Fruit fly (Drosophila melanogaster) whole organism, prepupa: Measurements from ENCODE around the gene CG4161.

ENCODE experiments used
- Blimp-1 ChIP-seq: fragments of 200-800 bp; sonication (Bioruptor generic); optimal IDR thresholded peaks from 3 replicates; lab custom pipeline; 2017; ENCODE audit warnings: missing biosample characterization, missing genetic modification characterization, mild to moderate bottlenecking, moderate library complexity, missing genetic modification reagents
- CG10631 ChIP-seq: fragments of 200-800 bp; sonication (Bioruptor generic); optimal IDR thresholded peaks from 2 replicates; lab custom pipeline; 2016; ENCODE audit warnings: missing biosample characterization, missing genetic modification characterization
- CG10669 ChIP-seq: fragments of 200-800 bp; sonication (Bioruptor generic); optimal IDR thresholded peaks from 3 replicates; lab custom pipeline; 2018; ENCODE audit warnings: missing biosample characterization, mild to moderate bottlenecking, missing genetic modification characterization, moderate library complexity
- CG11294 ChIP-seq: fragments of 200-800 bp; sonication (Bioruptor generic); IDR thresholded peaks from 2 replicates; pipeline ENCODE4 v1.3.6; 2022; ENCODE audit warnings: missing biosample characterization, missing genetic modification characterization
- CG11762 ChIP-seq: fragments of 200-800 bp; sonication (Bioruptor generic); optimal IDR thresholded peaks from 3 replicates; lab custom pipeline; 2016; ENCODE audit warnings: missing biosample characterization, missing genetic modification characterization; ENCODE audit not compliant: insufficient read depth
- CG11902 ChIP-seq: fragments of 200-800 bp; sonication (Bioruptor generic); optimal IDR thresholded peaks from 3 replicates; lab custom pipeline; 2016; ENCODE audit warnings: missing biosample characterization, missing genetic modification characterization
- CG15336 ChIP-seq: fragments of 200-800 bp; sonication (Bioruptor generic); IDR thresholded peaks from 2 replicates; pipeline ENCODE4 v1.3.6; 2022; ENCODE audit warnings: missing biosample characterization, missing genetic modification characterization
- CG1621 ChIP-seq: fragments of 200-800 bp; sonication (Bioruptor generic); optimal IDR thresholded peaks from 3 replicates; lab custom pipeline; 2018; ENCODE audit warnings: missing biosample characterization, mild to moderate bottlenecking, missing genetic modification characterization
- CG16779 ChIP-seq: fragments of 200-800 bp; sonication (Bioruptor generic); optimal IDR thresholded peaks from 3 replicates; lab custom pipeline; 2017; ENCODE audit warnings: missing biosample characterization, mild to moderate bottlenecking, missing genetic modification characterization
- CG3032 ChIP-seq: fragments of 200-800 bp; optimal IDR thresholded peaks from 2 replicates; lab custom pipeline; 2019; ENCODE audit warnings: missing biosample characterization, mild to moderate bottlenecking, missing genetic modification characterization, moderate library complexity
- CG32006 ChIP-seq: fragments of 200-800 bp; sonication (Bioruptor generic); optimal IDR thresholded peaks from 3 replicates; lab custom pipeline; 2017; ENCODE audit warnings: missing biosample characterization, mild to moderate bottlenecking, missing genetic modification characterization
- CG3919 ChIP-seq: fragments of 200-800 bp; sonication (Bioruptor generic); optimal IDR thresholded peaks from 3 replicates; lab custom pipeline; 2016; ENCODE audit warnings: missing biosample characterization, missing genetic modification characterization
- CG4318 ChIP-seq: fragments of 200-800 bp; sonication (Bioruptor generic); optimal IDR thresholded peaks from 3 replicates; lab custom pipeline; 2017; ENCODE audit warnings: missing biosample characterization, mild to moderate bottlenecking, missing genetic modification characterization
- CG6163 ChIP-seq: fragments of 200-800 bp; sonication (Bioruptor generic); IDR thresholded peaks from 3 replicates; pipeline ENCODE4 v1.3.6; 2022; ENCODE audit warnings: missing biosample characterization, missing genetic modification characterization
- CG6792 ChIP-seq: fragments of 200-800 bp; sonication (Bioruptor generic); optimal IDR thresholded peaks from 3 replicates; lab custom pipeline; 2016; ENCODE audit warnings: missing biosample characterization, missing genetic modification characterization
- CG6808 ChIP-seq: fragments of 200-800 bp; sonication (Bioruptor generic); optimal IDR thresholded peaks from 3 replicates; lab custom pipeline; 2017; ENCODE audit warnings: missing biosample characterization, missing genetic modification characterization, mild to moderate bottlenecking, moderate library complexity, missing genetic modification reagents
- CG6854 ChIP-seq: fragments of 200-800 bp; sonication (Bioruptor generic); optimal IDR thresholded peaks from 2 replicates; lab custom pipeline; 2017; ENCODE audit warnings: missing biosample characterization, mild to moderate bottlenecking, missing genetic modification characterization
- CG7368 ChIP-seq: fragments of 200-800 bp; sonication (Bioruptor generic); optimal IDR thresholded peaks from 3 replicates; lab custom pipeline; 2016; ENCODE audit warnings: missing biosample characterization, missing genetic modification characterization
- CG8119 ChIP-seq: fragments of 200-800 bp; sonication (Bioruptor generic); IDR thresholded peaks from 3 replicates; pipeline ENCODE4 v1.3.6; 2022; ENCODE audit warnings: missing biosample characterization, missing genetic modification characterization
- CG8319 ChIP-seq: fragments of 200-800 bp; sonication (Bioruptor generic); optimal IDR thresholded peaks from 3 replicates; lab custom pipeline; 2016; ENCODE audit warnings: missing biosample characterization, missing genetic modification characterization
- CG9139 ChIP-seq: fragments of 200-800 bp; sonication (Bioruptor generic); optimal IDR thresholded peaks from 3 replicates; lab custom pipeline; 2017; ENCODE audit warnings: missing biosample characterization, mild to moderate bottlenecking, missing genetic modification characterization
- Eip75B ChIP-seq: fragments of 200-800 bp; sonication (Bioruptor generic); optimal IDR thresholded peaks from 3 replicates; lab custom pipeline; 2016; ENCODE audit warnings: missing biosample characterization, missing genetic modification characterization
- Eip78C ChIP-seq: fragments of 200-800 bp; sonication (Bioruptor generic); peaks from one replicate; lab custom pipeline; 2016; ENCODE audit warnings: missing biosample characterization, missing genetic modification characterization
- Ets21C ChIP-seq: fragments of 200-800 bp; sonication (Bioruptor generic); optimal IDR thresholded peaks from 3 replicates; lab custom pipeline; 2016; ENCODE audit warnings: missing biosample characterization, missing genetic modification characterization
- Gug ChIP-seq: fragments of 200-800 bp; sonication (Bioruptor generic); IDR thresholded peaks from 2 replicates; pipeline ENCODE4 v1.3.6; 2022; ENCODE audit warnings: missing biosample characterization, missing genetic modification characterization
- Hr39 ChIP-seq: fragments of 200-800 bp; sonication (Bioruptor generic); optimal IDR thresholded peaks from 2 replicates; lab custom pipeline; 2016; ENCODE audit warnings: missing biosample characterization, missing genetic modification characterization
- Lpt ChIP-seq: fragments of 200-800 bp; sonication (Bioruptor generic); optimal IDR thresholded peaks from 3 replicates; lab custom pipeline; 2016; ENCODE audit warnings: missing biosample characterization, missing genetic modification characterization
- Met ChIP-seq: fragments of 200-800 bp; sonication (Bioruptor generic); optimal IDR thresholded peaks from 3 replicates; lab custom pipeline; 2016; ENCODE audit warnings: missing biosample characterization, missing genetic modification characterization
- OdsH ChIP-seq: fragments of 200-800 bp; sonication (Bioruptor generic); optimal IDR thresholded peaks from 3 replicates; lab custom pipeline; 2016; ENCODE audit warnings: missing biosample characterization, missing genetic modification characterization
- Smox ChIP-seq: fragments of 200-800 bp; sonication (Bioruptor generic); optimal IDR thresholded peaks from 3 replicates; lab custom pipeline; 2016; ENCODE audit warnings: missing biosample characterization, missing genetic modification characterization
- Sox102F ChIP-seq: fragments of 200-800 bp; sonication (Bioruptor generic); optimal IDR thresholded peaks from 2 replicates; lab custom pipeline; 2016; ENCODE audit warnings: missing biosample characterization, mild to moderate bottlenecking, missing genetic modification characterization
- Sox14 ChIP-seq: fragments of 200-800 bp; sonication (Bioruptor generic); optimal IDR thresholded peaks from 3 replicates; lab custom pipeline; 2016; ENCODE audit warnings: missing biosample characterization, missing genetic modification characterization
- Sox15 ChIP-seq: fragments of 200-800 bp; sonication (Bioruptor generic); optimal IDR thresholded peaks from 3 replicates; lab custom pipeline; 2016; ENCODE audit warnings: missing biosample characterization, missing genetic modification characterization
- achi ChIP-seq: fragments of 200-800 bp; sonication (Bioruptor generic); optimal IDR thresholded peaks from 3 replicates; lab custom pipeline; 2016; ENCODE audit warnings: missing biosample characterization, missing genetic modification characterization
- dac ChIP-seq: fragments of 200-800 bp; sonication (Bioruptor generic); optimal IDR thresholded peaks from 2 replicates; lab custom pipeline; 2017; ENCODE audit warnings: missing biosample characterization, mild to moderate bottlenecking, missing genetic modification characterization
- dsx ChIP-seq: fragments of 200-800 bp; optimal IDR thresholded peaks from 3 replicates; lab custom pipeline; 2019; ENCODE audit warnings: missing biosample characterization, mild to moderate bottlenecking, missing genetic modification characterization, moderate library complexity; ENCODE audit not compliant: poor library complexity, severe bottlenecking
- eg ChIP-seq: fragments of 200-800 bp; sonication (Bioruptor generic); IDR thresholded peaks from 3 replicates; pipeline ENCODE4 v1.3.6; 2022; ENCODE audit warnings: missing biosample characterization, missing genetic modification characterization
- esn ChIP-seq: fragments of 200-800 bp; sonication (Bioruptor generic); optimal IDR thresholded peaks from 2 replicates; lab custom pipeline; 2016; ENCODE audit warnings: missing biosample characterization, mild to moderate bottlenecking, missing genetic modification characterization, moderate library complexity
- fd59A ChIP-seq: fragments of 200-800 bp; sonication (Bioruptor generic); optimal IDR thresholded peaks from 2 replicates; lab custom pipeline; 2017; ENCODE audit warnings: missing biosample characterization, mild to moderate bottlenecking, missing genetic modification characterization, missing genetic modification reagents
- fd85E ChIP-seq: fragments of 200-800 bp; sonication (Bioruptor generic); optimal IDR thresholded peaks from 3 replicates; lab custom pipeline; 2016; ENCODE audit warnings: missing biosample characterization, missing genetic modification characterization
- lz ChIP-seq: fragments of 200-800 bp; sonication (Bioruptor generic); optimal IDR thresholded peaks from 3 replicates; lab custom pipeline; 2016; ENCODE audit warnings: missing biosample characterization, missing genetic modification characterization
- net ChIP-seq: fragments of 200-800 bp; sonication (Bioruptor generic); optimal IDR thresholded peaks from 3 replicates; lab custom pipeline; 2016; ENCODE audit warnings: missing biosample characterization, missing genetic modification characterization
- pdm3 ChIP-seq: fragments of 200-800 bp; sonication (Bioruptor generic); optimal IDR thresholded peaks from 3 replicates; lab custom pipeline; 2016; ENCODE audit warnings: missing biosample characterization, missing genetic modification characterization
- salr ChIP-seq, 2 experiments: fragments of 200-800 bp; sonication (Bioruptor generic); optimal IDR thresholded peaks; 3 replicates each; lab custom pipeline; 2016 to 2018; ENCODE audit warnings: missing biosample characterization in 2 of 2, missing genetic modification characterization in 2 of 2, mild to moderate bottlenecking in 1 of 2
- spab ChIP-seq: fragments of 200-800 bp; sonication (Bioruptor generic); optimal IDR thresholded peaks from 2 replicates; lab custom pipeline; 2017; ENCODE audit warnings: missing biosample characterization, mild to moderate bottlenecking, missing genetic modification characterization, missing genetic modification reagents
- ss ChIP-seq, 2 experiments: fragments of 200-800 bp; sonication (Bioruptor generic); optimal IDR thresholded peaks; 2 replicates in 1 of 2; 3 replicates in 1 of 2; lab custom pipeline; 2017 to 2018; ENCODE audit warnings: mild to moderate bottlenecking in 2 of 2, missing biosample characterization in 2 of 2, missing genetic modification characterization in 2 of 2, moderate library complexity in 1 of 2
- svp ChIP-seq: fragments of 200-800 bp; sonication (Bioruptor generic); peaks from one replicate; lab custom pipeline; 2016; ENCODE audit warnings: missing biosample characterization, missing genetic modification characterization
- topi ChIP-seq: fragments of 200-800 bp; sonication (Bioruptor generic); optimal IDR thresholded peaks from 3 replicates; lab custom pipeline; 2016; ENCODE audit warnings: missing biosample characterization, missing genetic modification characterization
- vri ChIP-seq: fragments of 200-800 bp; sonication (Bioruptor generic); optimal IDR thresholded peaks from 3 replicates; lab custom pipeline; 2016; ENCODE audit warnings: missing biosample characterization, mild to moderate bottlenecking, missing genetic modification characterization

The CG4161 gene

dm6 chr2L:15388980-15389379, 44.1 kb upstream of the CG4161 start (continued):
- TF ChIP-seq Sox102F (GFP tag; lab: Kevin White, UChicago) (peak; percentile 81), vri (GFP tag; lab: Kevin White, UChicago) (peak; percentile 76), CG16779 (tag; lab: Kevin White, UChicago) (no peak), Gug (GFP tag; lab: Robert Waterston, UW) (no peak), CG6163 (GFP tag; lab: Robert Waterston, UW) (peak; percentile 48; the same call in 1 of the 3 replicates), Ets21C (GFP tag; lab: Kevin White, UChicago) (peak; percentile 59), ss (GFP tag; optimal IDR thresholded peaks at IDR 0.05; lab: Kevin White, UChicago) (peak; percentile 81 to 85), CG4318 (GFP tag; lab: Kevin White, UChicago) (no peak), Lpt (no peak), CG3032 (tag; lab: Kevin White, UChicago) (peak; percentile 91), esn (peak; percentile 86), CG8319 (GFP tag; lab: Kevin White, UChicago) (peak; percentile 34), Sox14 (peak; percentile 65), CG8119 (GFP tag; lab: Robert Waterston, UW) (no peak)

- TF ChIP-seq CG1621 (tag; lab: Kevin White, UChicago) (no peak), Sox14 (no peak), lz (GFP tag; lab: Kevin White, UChicago) (no peak), Eip75B (GFP tag; lab: Kevin White, UChicago) (peak; percentile 6), Eip78C (GFP tag; lab: Kevin White, UChicago) (peak; percentile 82), fd59A (GFP tag; lab: Kevin White, UChicago) (no peak), dsx (peak; percentile 21), achi (no peak), CG15336 (GFP tag; lab: Robert Waterston, UW) (no peak), CG6854 (GFP tag; lab: Kevin White, UChicago) (no peak), CG7368 (GFP tag; lab: Kevin White, UChicago) (no peak), OdsH (GFP tag; lab: Kevin White, UChicago) (no peak), CG3032 (tag; lab: Kevin White, UChicago) (peak; percentile 65), pdm3 (GFP tag; lab: Kevin White, UChicago) (no peak), CG10669 (GFP tag; lab: Kevin White, UChicago) (peak; percentile 61), Blimp-1 (GFP tag; lab: Kevin White, UChicago) (no peak), CG11294 (GFP tag; lab: Robert Waterston, UW) (no peak), eg (GFP tag; lab: Robert Waterston, UW) (no peak), CG8319 (GFP tag; lab: Kevin White, UChicago) (no peak), CG11762 (GFP tag; lab: Kevin White, UChicago) (no peak), Smox (GFP tag; lab: Kevin White, UChicago) (no peak), topi (GFP tag; lab: Kevin White, UChicago) (no peak), spab (peak; percentile 41), vri (GFP tag; lab: Kevin White, UChicago) (no peak), fd85E (no peak), svp (GFP tag; lab: Kevin White, UChicago) (no peak), dac (GFP tag; lab: Kevin White, UChicago) (no peak), CG9139 (GFP tag; lab: Kevin White, UChicago) (peak; percentile 32), ss (GFP tag; optimal IDR thresholded peaks at IDR 0.05; lab: Kevin White, UChicago) (peak in 1 of 2 experiments; percentile 52), CG32006 (GFP tag; lab: Kevin White, UChicago) (no peak), net (GFP tag; lab: Kevin White, UChicago) (no peak), Sox102F (GFP tag; lab: Kevin White, UChicago) (no peak), CG3919 (GFP tag; lab: Kevin White, UChicago) (peak; percentile 28), esn (no peak), CG4318 (GFP tag; lab: Kevin White, UChicago) (no peak), salr (GFP tag; optimal IDR thresholded peaks at IDR 0.05; lab: Kevin White, UChicago) (no peak), CG11902 (no peak), CG6792 (no peak), CG6808 (GFP tag; lab: Kevin White, UChicago) (peak; percentile 46), Sox15 (GFP tag; lab: Kevin White, UChicago) (no peak), CG8119 (GFP tag; lab: Robert Waterston, UW) (no peak), Hr39 (GFP tag; lab: Kevin White, UChicago) (no peak), Met (GFP tag; lab: Kevin White, UChicago) (no peak), CG10631 (GFP tag; lab: Kevin White, UChicago) (peak; percentile 39)
Observed at dm6 chr2L:15390421-15390820, 42.7 kb upstream of the CG4161 start.
